Fruit fly (Drosophila melanogaster): ENCODE measurements around the gene Ocho.

Ocho gene

DNA sequence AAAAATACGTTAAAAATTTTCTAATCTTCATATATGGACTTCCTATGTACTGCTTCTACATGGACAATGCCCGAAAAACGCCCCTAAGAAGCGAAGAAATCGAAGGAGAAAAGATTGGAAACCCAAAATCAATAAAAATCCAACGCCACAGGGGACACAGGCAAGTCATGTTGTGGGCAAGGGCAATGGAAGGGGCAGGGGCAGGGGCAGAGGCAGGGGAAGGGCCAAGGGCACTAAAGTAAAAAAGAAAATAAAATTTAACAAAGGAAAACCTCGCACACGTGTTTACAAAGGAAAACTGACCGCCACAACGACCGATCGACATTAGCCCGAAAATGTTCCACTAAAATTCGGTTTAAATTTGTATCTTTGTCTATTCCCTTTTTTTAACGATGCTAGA is 11.9 kb upstream of the Ocho start:
- TF ChIP-seq dsf (GFP tag; optimal IDR thresholded peaks at IDR 0.05; ENCODE audit: borderline replicate concordance), result no peak
- TF ChIP-seq sv (GFP tag; optimal IDR thresholded peaks at IDR 0.05), result no peak
- no peak for TF ChIP-seq jim (GFP tag; optimal IDR thresholded peaks at IDR 0.05)
- TF ChIP-seq Hr83 (GFP tag; optimal IDR thresholded peaks at IDR 0.05; ENCODE audit: poor library complexity, severe bottlenecking), result no peak
- no peak for TF ChIP-seq br (GFP tag; optimal IDR thresholded peaks at IDR 0.05)
- TF ChIP-seq dmrt93B (GFP tag; optimal IDR thresholded peaks at IDR 0.05), result no peak
- no peak for TF ChIP-seq N (GFP tag; optimal IDR thresholded peaks at IDR 0.05)
- no peak for TF ChIP-seq rgr (GFP tag; optimal IDR thresholded peaks at IDR 0.05)
- no peak for TF ChIP-seq Abd-B (GFP tag; optimal IDR thresholded peaks at IDR 0.05)
- no peak for TF ChIP-seq fru (GFP tag; optimal IDR thresholded peaks at IDR 0.05)
- TF ChIP-seq Myc (optimal IDR thresholded peaks at IDR 0.05), result no peak
- no peak for TF ChIP-seq ey (GFP tag; optimal IDR thresholded peaks at IDR 0.05)
- TF ChIP-seq Vsx2 (GFP tag; optimal IDR thresholded peaks at IDR 0.05; ENCODE audit: partially characterized antibody), result no peak
- TF ChIP-seq Hnf4 (GFP tag; optimal IDR thresholded peaks at IDR 0.05), result no peak
- TF ChIP-seq Sp1 (GFP tag; optimal IDR thresholded peaks at IDR 0.05), result no peak
- TF ChIP-seq CG32264 (GFP tag; optimal IDR thresholded peaks at IDR 0.05), result no peak
- TF ChIP-seq psq (GFP tag; optimal IDR thresholded peaks at IDR 0.05), result no peak
- no peak for TF ChIP-seq Rel (GFP tag; optimal IDR thresholded peaks at IDR 0.05)
- no peak for TF ChIP-seq Rel (tag; optimal IDR thresholded peaks at IDR 0.05)

- TF ChIP-seq Vsx2 (GFP tag; optimal IDR thresholded peaks at IDR 0.05; ENCODE audit: partially characterized antibody), result no peak
- no peak for TF ChIP-seq woc (GFP tag; optimal IDR thresholded peaks at IDR 0.05)
- no peak for TF ChIP-seq psq (GFP tag; optimal IDR thresholded peaks at IDR 0.05)
- TF ChIP-seq Dfd (GFP tag; optimal IDR thresholded peaks at IDR 0.05), result no peak
- TF ChIP-seq Myc (optimal IDR thresholded peaks at IDR 0.05), result no peak
- no peak for TF ChIP-seq CrebA (GFP tag; optimal IDR thresholded peaks at IDR 0.05; ENCODE audit: borderline replicate concordance)
- no peak for TF ChIP-seq h (GFP tag; optimal IDR thresholded peaks at IDR 0.05)
- TF ChIP-seq brk (GFP tag; optimal IDR thresholded peaks at IDR 0.05), result no peak
- TF ChIP-seq dmrt93B (GFP tag; optimal IDR thresholded peaks at IDR 0.05), result no peak
- no peak for TF ChIP-seq Mio (GFP tag; optimal IDR thresholded peaks at IDR 0.05)
- TF ChIP-seq rgr (GFP tag; optimal IDR thresholded peaks at IDR 0.05), result no peak
- no peak for TF ChIP-seq CG32264 (GFP tag; optimal IDR thresholded peaks at IDR 0.05)
- TF ChIP-seq Abd-B (GFP tag; optimal IDR thresholded peaks at IDR 0.05), result no peak
Measured at dm6 chr3L:14964862-14965261, 9.8 kb upstream of the Ocho start.

- no peak for TF ChIP-seq Rel (GFP tag; optimal IDR thresholded peaks at IDR 0.05)
- no peak for TF ChIP-seq Rel (tag; optimal IDR thresholded peaks at IDR 0.05)
- TF ChIP-seq usp (GFP tag; optimal IDR thresholded peaks at IDR 0.05), result no peak
- TF ChIP-seq CG32264 (GFP tag; optimal IDR thresholded peaks at IDR 0.05), result no peak
- no peak for TF ChIP-seq dl (GFP tag; optimal IDR thresholded peaks at IDR 0.05; ENCODE audit: insufficient read depth in 1 of 2, partially characterized antibody in 2 of 2)
- no peak for TF ChIP-seq CrebA (GFP tag; optimal IDR thresholded peaks at IDR 0.05; ENCODE audit: borderline replicate concordance)
- no peak for TF ChIP-seq Hr83 (GFP tag; optimal IDR thresholded peaks at IDR 0.05; ENCODE audit: poor library complexity, severe bottlenecking)
- TF ChIP-seq CG9705 (GFP tag; optimal IDR thresholded peaks at IDR 0.05), result no peak
- no peak for TF ChIP-seq pan (optimal IDR thresholded peaks at IDR 0.05)
Measured at dm6 chr3L:14966199-14966858, 8.3 kb upstream of the Ocho start.

dm6 chr3L:14967691-14968538 is 6.7 kb upstream of the Ocho start:
- no peak for TF ChIP-seq psq (GFP tag; optimal IDR thresholded peaks at IDR 0.05)
- TF ChIP-seq usp (GFP tag; optimal IDR thresholded peaks at IDR 0.05), result no peak
- no peak for TF ChIP-seq lola (GFP tag; optimal IDR thresholded peaks at IDR 0.05)
- TF ChIP-seq Vsx2 (GFP tag; optimal IDR thresholded peaks at IDR 0.05; ENCODE audit: partially characterized antibody), result no peak
- no peak for TF ChIP-seq rgr (GFP tag; optimal IDR thresholded peaks at IDR 0.05)
- TF ChIP-seq br (GFP tag; optimal IDR thresholded peaks at IDR 0.05), result no peak
- TF ChIP-seq CrebA (GFP tag; optimal IDR thresholded peaks at IDR 0.05; ENCODE audit: borderline replicate concordance), result no peak
- no peak for TF ChIP-seq Mio (GFP tag; optimal IDR thresholded peaks at IDR 0.05)
- no peak for TF ChIP-seq Dif (GFP tag; optimal IDR thresholded peaks at IDR 0.05; ENCODE audit: partially characterized antibody)
- TF ChIP-seq Sp1 (GFP tag; optimal IDR thresholded peaks at IDR 0.05), result no peak
- TF ChIP-seq h (GFP tag; optimal IDR thresholded peaks at IDR 0.05), result no peak
- no peak for TF ChIP-seq Rel (GFP tag; optimal IDR thresholded peaks at IDR 0.05)
- TF ChIP-seq Rel (tag; optimal IDR thresholded peaks at IDR 0.05), result no peak
- no peak for TF ChIP-seq dsf (GFP tag; optimal IDR thresholded peaks at IDR 0.05; ENCODE audit: borderline replicate concordance)
- TF ChIP-seq Jra (GFP tag; optimal IDR thresholded peaks at IDR 0.05), result no peak
- no peak for TF ChIP-seq brk (GFP tag; optimal IDR thresholded peaks at IDR 0.05)
- TF ChIP-seq Dfd (GFP tag; optimal IDR thresholded peaks at IDR 0.05), result no peak
- TF ChIP-seq jim (GFP tag; optimal IDR thresholded peaks at IDR 0.05), result no peak
